Fruit fly (Drosophila melanogaster) whole organism, embryonic: Measurements from ENCODE around the gene CG31638.

Source experiments
- Bteb2 ChIP-seq: fragments of 200-800 bp; sonication (Bioruptor generic); optimal IDR thresholded peaks from 2 replicates; lab custom pipeline; 2016; ENCODE audit warnings: missing biosample characterization, missing genetic modification characterization
- CG10366 ChIP-seq: fragments of 200-800 bp; sonication (Bioruptor generic); IDR thresholded peaks from 2 replicates; pipeline ENCODE4 v1.3.6; 2022; ENCODE audit warnings: missing biosample characterization, missing genetic modification characterization
- CG11085 ChIP-seq: fragments of 200-800 bp; sonication (Bioruptor generic); IDR thresholded peaks from 2 replicates; pipeline ENCODE4 v1.3.6; 2022; ENCODE audit warnings: missing biosample characterization, missing genetic modification characterization
- CG15269 ChIP-seq: fragments of 200-800 bp; sonication (Bioruptor generic); optimal IDR thresholded peaks from 2 replicates; lab custom pipeline; 2018; ENCODE audit warnings: missing biosample characterization, mild to moderate bottlenecking, missing genetic modification characterization, moderate library complexity
- CG17328 ChIP-seq: fragments of 200-800 bp; sonication (Bioruptor generic); IDR thresholded peaks from 2 replicates; pipeline ENCODE4 v1.3.6; 2022; ENCODE audit warnings: missing biosample characterization, missing genetic modification characterization
- CG17361 ChIP-seq: fragments of 200-800 bp; sonication (Bioruptor generic); IDR thresholded peaks from 3 replicates; pipeline ENCODE4 v1.3.6; 2022; ENCODE audit warnings: missing biosample characterization, missing genetic modification characterization
- CG2116 ChIP-seq: fragments of 200-800 bp; sonication (Bioruptor generic); optimal IDR thresholded peaks from 3 replicates; lab custom pipeline; 2018; ENCODE audit warnings: missing biosample characterization, mild to moderate bottlenecking, missing genetic modification characterization
- CG31365 ChIP-seq: fragments of 200-800 bp; sonication (Bioruptor generic); optimal IDR thresholded peaks from 2 replicates; lab custom pipeline; 2018; ENCODE audit warnings: missing biosample characterization, mild to moderate bottlenecking, missing genetic modification characterization
- CG31388 ChIP-seq: fragments of 200-800 bp; sonication (Bioruptor generic); optimal IDR thresholded peaks from 2 replicates; lab custom pipeline; 2016; ENCODE audit warnings: missing biosample characterization, missing genetic modification characterization
- CG32772 ChIP-seq: fragments of 200-800 bp; sonication (Bioruptor generic); IDR thresholded peaks from 2 replicates; pipeline ENCODE4 v1.3.6; 2022; ENCODE audit warnings: missing biosample characterization, missing genetic modification characterization
- CG4328 ChIP-seq: fragments of 200-800 bp; sonication (Bioruptor generic); optimal IDR thresholded peaks from 3 replicates; lab custom pipeline; 2017; ENCODE audit warnings: missing biosample characterization, missing genetic modification reagents, missing genetic modification characterization
- CG4707 ChIP-seq: fragments of 200-800 bp; sonication (Bioruptor generic); optimal IDR thresholded peaks from 2 replicates; lab custom pipeline; 2018; ENCODE audit warnings: missing biosample characterization, mild to moderate bottlenecking, missing genetic modification characterization, moderate library complexity
- CG4854 ChIP-seq: fragments of 200-800 bp; sonication (Bioruptor generic); optimal IDR thresholded peaks from 2 replicates; lab custom pipeline; 2016; ENCODE audit warnings: missing biosample characterization, missing genetic modification characterization, inconsistent platforms
- CG6254 ChIP-seq: fragments of 200-800 bp; sonication (Bioruptor generic); optimal IDR thresholded peaks from 3 replicates; lab custom pipeline; 2017; ENCODE audit warnings: mild to moderate bottlenecking, missing biosample characterization, missing genetic modification reagents, missing genetic modification characterization
- CG7928 ChIP-seq: fragments of 200-800 bp; sonication (Bioruptor generic); optimal IDR thresholded peaks from 2 replicates; lab custom pipeline; 2017; ENCODE audit warnings: missing biosample characterization, mild to moderate bottlenecking, missing genetic modification characterization
- CG8478 ChIP-seq: fragments of >200 bp; optimal IDR thresholded peaks from 2 replicates; lab custom pipeline; 2018
- CG9932 ChIP-seq: fragments of 200-800 bp; sonication (Bioruptor generic); IDR thresholded peaks from 2 replicates; pipeline ENCODE4 v1.3.6; 2022; ENCODE audit warnings: missing biosample characterization, missing genetic modification characterization
- CHES-1-like ChIP-seq: fragments of 200-800 bp; sonication (Bioruptor generic); optimal IDR thresholded peaks from 2 replicates; lab custom pipeline; 2016; ENCODE audit warnings: missing biosample characterization, missing genetic modification characterization
- CrebB ChIP-seq: fragments of 200-800 bp; sonication (Bioruptor generic); optimal IDR thresholded peaks from 3 replicates; lab custom pipeline; 2018; ENCODE audit warnings: missing biosample characterization, mild to moderate bottlenecking, missing genetic modification characterization
- Dip3 ChIP-seq: fragments of 200-800 bp; sonication (Bioruptor generic); optimal IDR thresholded peaks from 3 replicates; lab custom pipeline; 2016; ENCODE audit warnings: missing biosample characterization, missing genetic modification characterization
- Doc2 ChIP-seq: fragments of 200-800 bp; sonication (Bioruptor generic); IDR thresholded peaks from 2 replicates; pipeline ENCODE4 v1.3.6; 2022; ENCODE audit warnings: missing biosample characterization, missing genetic modification characterization
- Eip74EF ChIP-seq, 2 experiments: fragments of 200-800 bp in 1 of 2; fragments of >200 bp in 1 of 2; sonication (Bioruptor generic) in 1 of 2; optimal IDR thresholded peaks; 2 replicates each; lab custom pipeline; 2017 to 2019; ENCODE audit warnings: missing biosample characterization in 2 of 2, missing genetic modification characterization in 2 of 2, mild to moderate bottlenecking in 1 of 2, moderate library complexity in 1 of 2
- HHEX ChIP-seq: fragments of 200-800 bp; sonication (Bioruptor generic); optimal IDR thresholded peaks from 3 replicates; lab custom pipeline; 2017; ENCODE audit warnings: missing biosample characterization, mild to moderate bottlenecking, missing genetic modification characterization, missing genetic modification reagents
- HLH54F ChIP-seq: fragments of 200-800 bp; sonication (Bioruptor generic); optimal IDR thresholded peaks from 3 replicates; lab custom pipeline; 2016; ENCODE audit warnings: missing biosample characterization, missing genetic modification characterization
- MTF-1 ChIP-seq: fragments of 200-800 bp; sonication (Bioruptor generic); optimal IDR thresholded peaks from 2 replicates; lab custom pipeline; 2018; ENCODE audit warnings: missing biosample characterization, mild to moderate bottlenecking, missing genetic modification characterization, borderline replicate concordance
- Mrtf ChIP-seq: fragments of 200-800 bp; sonication (Bioruptor generic); IDR thresholded peaks from 3 replicates; pipeline ENCODE4 v1.3.6; 2022; ENCODE audit warnings: missing biosample characterization, missing genetic modification characterization
- Ptx1 ChIP-seq: fragments of 200-800 bp; sonication (Bioruptor generic); IDR thresholded peaks from 2 replicates; pipeline ENCODE4 v1.3.6; 2022; ENCODE audit warnings: missing biosample characterization, missing genetic modification characterization
- Sin3A ChIP-seq: fragments of >200 bp; optimal IDR thresholded peaks from 2 replicates; lab custom pipeline; 2018
- ac ChIP-seq: fragments of 200-800 bp; sonication (Bioruptor generic); optimal IDR thresholded peaks from 3 replicates; lab custom pipeline; 2017; ENCODE audit warnings: missing biosample characterization, mild to moderate bottlenecking, missing genetic modification characterization
- al ChIP-seq: fragments of 200-800 bp; sonication (Bioruptor generic); IDR thresholded peaks from 2 replicates; pipeline ENCODE4 v1.3.6; 2022; ENCODE audit warnings: missing biosample characterization, missing genetic modification characterization
- ara ChIP-seq: fragments of 200-800 bp; sonication (Bioruptor generic); IDR thresholded peaks from 2 replicates; pipeline ENCODE4 v1.3.6; 2022; ENCODE audit warnings: missing biosample characterization, missing genetic modification characterization
- ato ChIP-seq: fragments of 200-800 bp; sonication (Bioruptor generic); IDR thresholded peaks from 2 replicates; pipeline ENCODE4 v1.3.6; 2022; ENCODE audit warnings: missing biosample characterization, missing genetic modification characterization; ENCODE audit not compliant: partially characterized antibody
- bigmax ChIP-seq: fragments of 200-800 bp; sonication (Bioruptor generic); optimal IDR thresholded peaks from 2 replicates; lab custom pipeline; 2018; ENCODE audit warnings: missing biosample characterization, mild to moderate bottlenecking, missing genetic modification characterization
- bsh ChIP-seq, 2 experiments: fragments of 200-800 bp; sonication (Bioruptor generic); optimal IDR thresholded peaks; 2 replicates each; lab custom pipeline; 2017 to 2018; ENCODE audit warnings: mild to moderate bottlenecking in 2 of 2, missing biosample characterization in 2 of 2, missing genetic modification characterization in 2 of 2, moderate library complexity in 1 of 2
- dati ChIP-seq: fragments of 200-800 bp; sonication (Bioruptor generic); IDR thresholded peaks from 2 replicates; pipeline ENCODE4 v1.3.6; 2022; ENCODE audit warnings: missing biosample characterization, missing genetic modification characterization
- gro ChIP-seq: fragments of 200-800 bp; sonication (Bioruptor generic); optimal IDR thresholded peaks from 2 replicates; lab custom pipeline; 2016; ENCODE audit warnings: missing biosample characterization, missing genetic modification characterization
- hb ChIP-seq: fragments of 200-800 bp; sonication (Bioruptor generic); IDR thresholded peaks from 3 replicates; pipeline ENCODE4 v1.3.6; 2022; ENCODE audit warnings: missing biosample characterization, missing genetic modification characterization; ENCODE audit not compliant: partially characterized antibody
- hbn ChIP-seq: fragments of 200-800 bp; sonication (Bioruptor generic); IDR thresholded peaks from 2 replicates; pipeline ENCODE4 v1.3.6; 2022; ENCODE audit warnings: missing biosample characterization, missing genetic modification characterization; ENCODE audit not compliant: partially characterized antibody
- klu ChIP-seq: fragments of 200-800 bp; sonication (Bioruptor generic); IDR thresholded peaks from 2 replicates; pipeline ENCODE4 v1.3.6; 2022; ENCODE audit warnings: missing biosample characterization, missing genetic modification characterization
- onecut ChIP-seq: fragments of 200-800 bp; sonication (Bioruptor generic); IDR thresholded peaks from 2 replicates; pipeline ENCODE4 v1.3.6; 2022; ENCODE audit warnings: missing biosample characterization, missing genetic modification characterization
- pita ChIP-seq: fragments of 200-800 bp; sonication (Bioruptor generic); optimal IDR thresholded peaks from 2 replicates; lab custom pipeline; 2017; ENCODE audit warnings: missing biosample characterization, mild to moderate bottlenecking, missing genetic modification characterization
- pnt ChIP-seq: fragments of 200-800 bp; sonication (Bioruptor generic); optimal IDR thresholded peaks from 3 replicates; lab custom pipeline; 2016; ENCODE audit warnings: missing biosample characterization, missing genetic modification characterization
- rib ChIP-seq: fragments of 200-800 bp; sonication (Bioruptor generic); IDR thresholded peaks from 2 replicates; pipeline ENCODE4 v1.3.6; 2022; ENCODE audit warnings: missing biosample characterization, missing genetic modification characterization
- row ChIP-seq: fragments of 200-800 bp; sonication (Bioruptor generic); IDR thresholded peaks from 3 replicates; pipeline ENCODE4 v1.3.6; 2022; ENCODE audit warnings: missing biosample characterization, missing genetic modification characterization
- sim ChIP-seq: fragments of 200-800 bp; sonication (Bioruptor generic); IDR thresholded peaks from 2 replicates; pipeline ENCODE4 v1.3.6; 2022; ENCODE audit warnings: missing biosample characterization, missing genetic modification characterization
- sima ChIP-seq: fragments of 200-800 bp; sonication (Bioruptor generic); optimal IDR thresholded peaks from 2 replicates; lab custom pipeline; 2016; ENCODE audit warnings: missing biosample characterization, missing genetic modification characterization
- slp2 ChIP-seq: fragments of 200-800 bp; sonication (Bioruptor generic); optimal IDR thresholded peaks from 2 replicates; lab custom pipeline; 2016; ENCODE audit warnings: missing biosample characterization, missing genetic modification characterization
- sna ChIP-seq: fragments of 200-800 bp; sonication (Bioruptor generic); IDR thresholded peaks from 2 replicates; pipeline ENCODE4 v1.3.6; 2022; ENCODE audit warnings: missing biosample characterization, missing genetic modification characterization; ENCODE audit not compliant: partially characterized antibody
- sob ChIP-seq: fragments of 200-800 bp; sonication (Bioruptor generic); IDR thresholded peaks from 2 replicates; pipeline ENCODE4 v1.3.6; 2022; ENCODE audit warnings: missing biosample characterization, missing genetic modification characterization
- tin ChIP-seq: fragments of 200-800 bp; sonication (Bioruptor generic); optimal IDR thresholded peaks from 3 replicates; lab custom pipeline; 2016; ENCODE audit warnings: missing biosample characterization, missing genetic modification characterization

The CG31638 gene

DNA sequence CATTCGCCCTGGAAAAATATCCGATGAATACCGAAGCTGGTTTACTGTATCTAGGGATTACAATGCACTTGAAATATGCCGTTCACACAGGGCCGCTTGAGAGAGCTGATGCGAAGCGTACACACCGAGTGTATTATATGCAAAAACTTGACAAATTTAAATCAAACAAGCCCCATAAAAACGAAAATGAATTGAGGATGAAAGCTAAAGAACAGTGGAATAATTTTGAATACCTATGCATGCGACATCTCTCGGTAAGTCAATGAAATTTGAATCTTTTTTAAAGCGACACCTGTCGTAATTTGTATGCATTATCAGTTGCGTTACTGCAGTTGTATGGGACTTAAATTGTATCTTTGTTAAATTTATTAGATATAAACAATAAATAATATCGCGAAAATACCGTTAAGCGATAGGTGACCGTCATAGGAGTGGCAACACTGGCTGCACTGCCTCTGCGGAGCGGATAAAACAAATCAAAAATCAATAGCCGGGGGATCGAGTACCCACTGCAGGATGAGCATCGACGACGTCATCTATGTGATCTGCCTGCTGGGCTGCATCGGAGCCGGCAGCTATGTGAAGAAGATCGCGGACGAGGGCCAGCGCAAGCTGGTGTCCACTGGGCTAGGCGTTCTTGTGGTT lies 34.8 kb upstream of the CG31638 start, which contains the start of gene frj (continued):
- TF ChIP-seq CG9932 (GFP tag; lab: Robert Waterston, UW) (peak; percentile 77), onecut (GFP tag; lab: Robert Waterston, UW) (peak; percentile 66), ara (no peak), Bteb2 (GFP tag; lab: Kevin White, UChicago) (peak; percentile 33), sim (no peak), Eip74EF (GFP tag; optimal IDR thresholded peaks at IDR 0.05; lab: Kevin White, UChicago) (peak in 1 of 2 experiments; percentile 39), CG17328 (GFP tag; lab: Robert Waterston, UW) (peak; percentile 59), CG17361 (GFP tag; lab: Robert Waterston, UW) (peak; percentile 74), hb (GFP tag; lab: Robert Waterston, UW) (peak; percentile 57; the same call in 2 of the 3 replicates), CG10366 (peak; percentile 66), CG32772 (GFP tag; lab: Robert Waterston, UW) (0 out of 2 replicates have a peak, but pooled peaks have one; percentile 33), CG2116 (GFP tag; lab: Kevin White, UChicago) (peak; percentile 54), CG6254 (GFP tag; lab: Kevin White, UChicago) (peak; percentile 10), dati (no peak), hbn (GFP tag; lab: Robert Waterston, UW) (0 out of 2 replicates have a peak, but pooled peaks have one; percentile 26), Doc2 (no peak), sima (GFP tag; lab: Kevin White, UChicago) (no peak), Mrtf (peak; percentile 67), CG8478 (lab: Kevin White, UChicago) (no peak), CG4328 (GFP tag; lab: Kevin White, UChicago) (peak; percentile 20), row (GFP tag; lab: Robert Waterston, UW) (peak; percentile 90), CG15269 (tag; lab: Kevin White, UChicago) (peak; percentile 69), CG4854 (GFP tag; lab: Kevin White, UChicago) (no peak), ato (0 out of 2 replicates have a peak, but pooled peaks have one; percentile 14), Sin3A (lab: Kevin White, UChicago) (peak; percentile 91), gro (GFP tag; lab: Kevin White, UChicago) (peak; percentile 62), HLH54F (GFP tag; lab: Kevin White, UChicago) (peak; percentile 70), pnt (GFP tag; lab: Kevin White, UChicago) (peak; percentile 81), ac (GFP tag; lab: Kevin White, UChicago) (no peak), CrebB (tag; lab: Kevin White, UChicago) (no peak), pita (GFP tag; lab: Kevin White, UChicago) (no peak), HHEX (GFP tag; lab: Kevin White, UChicago) (no peak), CG31388 (peak; percentile 46), Ptx1 (GFP tag; lab: Robert Waterston, UW) (peak; percentile 80), CG31365 (tag; lab: Kevin White, UChicago) (no peak), klu (GFP tag; lab: Robert Waterston, UW) (peak; percentile 48; the same call in 1 of the 2 replicates), sob (peak; percentile 70), al (GFP tag; lab: Robert Waterston, UW) (peak; percentile 61), MTF-1 (GFP tag; lab: Kevin White, UChicago) (peak; percentile 31), sna (GFP tag; lab: Robert Waterston, UW) (peak; percentile 68), Dip3 (peak; percentile 61), CG11085 (GFP tag; lab: Robert Waterston, UW) (peak; percentile 61), bigmax (no peak), tin (GFP tag; lab: Kevin White, UChicago) (peak; percentile 67), bsh (GFP tag; optimal IDR thresholded peaks at IDR 0.05; lab: Kevin White, UChicago) (peak in 1 of 2 experiments; percentile 39), CHES-1-like (peak; percentile 71), slp2 (GFP tag; lab: Kevin White, UChicago) (peak; percentile 56), CG7928 (GFP tag; lab: Kevin White, UChicago) (peak; percentile 54), CG4707 (GFP tag; lab: Kevin White, UChicago) (no peak), rib (GFP tag; lab: Robert Waterston, UW) (no peak)
